Fruit fly (Drosophila melanogaster) whole organism, embryonic: ENCODE measurements around the gene ATPsyngamma.
A peak's percentile ranks its signal among the peaks of the same experiment; 100 is the strongest.

ENCODE experiments used
- Bgb ChIP-seq: fragments of 200-800 bp; sonication (Bioruptor generic); IDR thresholded peaks from 2 replicates; pipeline ENCODE4 v1.3.6; 2022; ENCODE audit warnings: missing biosample characterization, missing genetic modification characterization; ENCODE audit not compliant: partially characterized antibody
- CG10366 ChIP-seq: fragments of 200-800 bp; sonication (Bioruptor generic); IDR thresholded peaks from 2 replicates; pipeline ENCODE4 v1.3.6; 2022; ENCODE audit warnings: missing biosample characterization, missing genetic modification characterization
- CG11504 ChIP-seq: fragments of 200-800 bp; sonication (Bioruptor generic); optimal IDR thresholded peaks from 3 replicates; lab custom pipeline; 2019; ENCODE audit warnings: missing biosample characterization, mild to moderate bottlenecking, missing genetic modification characterization, moderate library complexity
- CG11723 ChIP-seq: fragments of 200-800 bp; sonication (Bioruptor generic); optimal IDR thresholded peaks from 2 replicates; lab custom pipeline; 2017; ENCODE audit warnings: missing biosample characterization, mild to moderate bottlenecking, missing genetic modification characterization
- CG12942 ChIP-seq: fragments of 200-800 bp; sonication (Bioruptor generic); optimal IDR thresholded peaks from 3 replicates; lab custom pipeline; 2016; ENCODE audit warnings: missing biosample characterization, missing genetic modification characterization
- CG13424 ChIP-seq: fragments of 200-800 bp; sonication (Bioruptor generic); optimal IDR thresholded peaks from 2 replicates; lab custom pipeline; 2019; ENCODE audit warnings: missing biosample characterization, mild to moderate bottlenecking, missing genetic modification characterization, moderate library complexity
- CG14667 ChIP-seq: fragments of 200-800 bp; sonication (Bioruptor generic); IDR thresholded peaks from 2 replicates; pipeline ENCODE4 v1.3.6; 2022; ENCODE audit warnings: missing biosample characterization, missing genetic modification characterization
- CG16779 ChIP-seq: fragments of 200-800 bp; sonication (Bioruptor generic); IDR thresholded peaks from 2 replicates; pipeline ENCODE4 v1.3.6; 2022; ENCODE audit warnings: missing biosample characterization, missing genetic modification characterization
- CG17186 ChIP-seq: fragments of 200-800 bp; sonication (Bioruptor generic); optimal IDR thresholded peaks from 3 replicates; lab custom pipeline; 2017; ENCODE audit warnings: missing biosample characterization, missing genetic modification reagents, missing genetic modification characterization
- CG1832 ChIP-seq: fragments of 200-800 bp; sonication (Bioruptor generic); optimal IDR thresholded peaks from 2 replicates; lab custom pipeline; 2017; ENCODE audit warnings: missing biosample characterization, mild to moderate bottlenecking, missing genetic modification characterization, inconsistent platforms
- CG33213 ChIP-seq: fragments of 200-800 bp; sonication (Bioruptor generic); optimal IDR thresholded peaks from 3 replicates; lab custom pipeline; 2016; ENCODE audit warnings: missing biosample characterization, missing genetic modification characterization
- CG3995 ChIP-seq: fragments of 200-800 bp; sonication (Bioruptor generic); optimal IDR thresholded peaks from 3 replicates; lab custom pipeline; 2016; ENCODE audit warnings: missing biosample characterization, missing genetic modification characterization
- CG6272 ChIP-seq: fragments of 200-800 bp; sonication (Bioruptor generic); IDR thresholded peaks from 2 replicates; pipeline ENCODE4 v1.3.6; 2022; ENCODE audit warnings: missing biosample characterization, missing genetic modification characterization
- CG6689 ChIP-seq: fragments of 200-800 bp; sonication (Bioruptor generic); IDR thresholded peaks from 2 replicates; pipeline ENCODE4 v1.3.6; 2022; ENCODE audit warnings: missing biosample characterization, missing genetic modification characterization
- CG6813 ChIP-seq: fragments of 200-800 bp; sonication (Bioruptor generic); optimal IDR thresholded peaks from 2 replicates; lab custom pipeline; 2017; ENCODE audit warnings: missing biosample characterization, missing genetic modification characterization, mild to moderate bottlenecking, moderate library complexity, missing genetic modification reagents
- CG7271 ChIP-seq: fragments of 200-800 bp; sonication (Bioruptor generic); optimal IDR thresholded peaks from 2 replicates; lab custom pipeline; 2018; ENCODE audit warnings: missing biosample characterization, mild to moderate bottlenecking, missing genetic modification characterization, moderate library complexity
- CG7357 ChIP-seq: fragments of 200-800 bp; sonication (Bioruptor generic); IDR thresholded peaks from 3 replicates; pipeline ENCODE4 v1.3.6; 2022; ENCODE audit warnings: missing biosample characterization, missing genetic modification characterization
- CG7839 ChIP-seq: fragments of 200-800 bp; sonication (Bioruptor generic); optimal IDR thresholded peaks from 3 replicates; lab custom pipeline; 2018; ENCODE audit warnings: missing biosample characterization, mild to moderate bottlenecking, missing genetic modification characterization, moderate library complexity
- CG7963 ChIP-seq: fragments of 200-800 bp; sonication (Bioruptor generic); IDR thresholded peaks from 3 replicates; pipeline ENCODE4 v1.3.6; 2022; ENCODE audit warnings: missing biosample characterization, missing genetic modification characterization; ENCODE audit not compliant: partially characterized antibody
- CoRest ChIP-seq: fragments of 200-800 bp; sonication (Bioruptor generic); optimal IDR thresholded peaks from 3 replicates; lab custom pipeline; 2018; ENCODE audit warnings: missing biosample characterization, mild to moderate bottlenecking, missing genetic modification characterization, moderate library complexity
- H15 ChIP-seq: fragments of 200-800 bp; sonication (Bioruptor generic); IDR thresholded peaks from 3 replicates; pipeline ENCODE4 v1.3.6; 2022; ENCODE audit warnings: missing biosample characterization, missing genetic modification characterization
- Hr51 ChIP-seq, 2 experiments: fragments of 200-800 bp; sonication (Bioruptor generic); optimal IDR thresholded peaks; 2 replicates in 1 of 2; 3 replicates in 1 of 2; lab custom pipeline; 2016 to 2018; ENCODE audit warnings: missing biosample characterization in 2 of 2, missing genetic modification characterization in 2 of 2, mild to moderate bottlenecking in 1 of 2, moderate library complexity in 1 of 2
- Med ChIP-seq: fragments of 200-800 bp; sonication (Bioruptor generic); peaks from one replicate; lab custom pipeline; 2016; ENCODE audit warnings: missing biosample characterization, missing genetic modification characterization, mild to moderate bottlenecking, inconsistent platforms, moderate library complexity
- NK7.1 ChIP-seq: fragments of 200-800 bp; sonication (Bioruptor generic); optimal IDR thresholded peaks from 3 replicates; lab custom pipeline; 2016; ENCODE audit warnings: missing biosample characterization, missing genetic modification characterization
- Optix ChIP-seq: fragments of 200-800 bp; sonication (Bioruptor generic); IDR thresholded peaks from 3 replicates; pipeline ENCODE4 v1.3.6; 2022; ENCODE audit warnings: missing biosample characterization, missing genetic modification characterization
- PHDP ChIP-seq: fragments of 200-800 bp; sonication (Bioruptor generic); optimal IDR thresholded peaks from 3 replicates; lab custom pipeline; 2018; ENCODE audit warnings: missing biosample characterization, mild to moderate bottlenecking, missing genetic modification characterization, moderate library complexity
- Pdp1 ChIP-seq, 2 experiments: fragments of 200-800 bp; sonication (Bioruptor generic); optimal IDR thresholded peaks; 3 replicates each; lab custom pipeline; 2016; ENCODE audit warnings: missing biosample characterization in 2 of 2, missing genetic modification characterization in 2 of 2, mild to moderate bottlenecking in 1 of 2, moderate library complexity in 1 of 2
- Sox102F ChIP-seq: fragments of 200-800 bp; sonication (Bioruptor generic); optimal IDR thresholded peaks from 2 replicates; lab custom pipeline; 2018; ENCODE audit warnings: missing biosample characterization, mild to moderate bottlenecking, missing genetic modification characterization, moderate library complexity
- Sry-β ChIP-seq: fragments of 200-800 bp; sonication (Bioruptor generic); optimal IDR thresholded peaks from 2 replicates; lab custom pipeline; 2018; ENCODE audit warnings: missing biosample characterization, mild to moderate bottlenecking, missing genetic modification characterization, moderate library complexity
- Vsx1 ChIP-seq: fragments of 200-800 bp; sonication (Bioruptor generic); optimal IDR thresholded peaks from 2 replicates; lab custom pipeline; 2017; ENCODE audit warnings: missing biosample characterization, mild to moderate bottlenecking, missing genetic modification characterization, missing genetic modification reagents
- Xrp1 ChIP-seq: fragments of 200-800 bp; sonication (Bioruptor generic); IDR thresholded peaks from 2 replicates; pipeline ENCODE4 v1.3.6; 2022; ENCODE audit warnings: missing biosample characterization, missing genetic modification characterization
- chn ChIP-seq: fragments of 200-800 bp; sonication (Bioruptor generic); optimal IDR thresholded peaks from 2 replicates; lab custom pipeline; 2016; ENCODE audit warnings: missing biosample characterization, missing genetic modification characterization
- cwo ChIP-seq: fragments of 200-800 bp; sonication (Bioruptor generic); optimal IDR thresholded peaks from 3 replicates; lab custom pipeline; 2017; ENCODE audit warnings: missing biosample characterization, missing genetic modification characterization, mild to moderate bottlenecking, moderate library complexity, missing genetic modification reagents
- disco-r ChIP-seq: fragments of 200-800 bp; sonication (Bioruptor generic); optimal IDR thresholded peaks from 2 replicates; lab custom pipeline; 2016; ENCODE audit warnings: missing biosample characterization, missing genetic modification characterization
- gce ChIP-seq: fragments of 200-800 bp; sonication (Bioruptor generic); IDR thresholded peaks from 3 replicates; pipeline ENCODE4 v1.3.6; 2022; ENCODE audit warnings: missing biosample characterization, missing genetic modification characterization
- gcm2 ChIP-seq: fragments of 200-800 bp; sonication (Bioruptor generic); optimal IDR thresholded peaks from 2 replicates; lab custom pipeline; 2016; ENCODE audit warnings: missing biosample characterization, missing genetic modification characterization
- gem ChIP-seq: fragments of 200-800 bp; sonication (Bioruptor generic); optimal IDR thresholded peaks from 2 replicates; lab custom pipeline; 2019; ENCODE audit warnings: missing biosample characterization, mild to moderate bottlenecking, missing genetic modification characterization, moderate library complexity
- grau ChIP-seq: fragments of 200-800 bp; optimal IDR thresholded peaks from 3 replicates; lab custom pipeline; 2019; ENCODE audit warnings: missing biosample characterization, mild to moderate bottlenecking, missing genetic modification characterization, moderate library complexity
- her ChIP-seq: fragments of 200-800 bp; sonication (Bioruptor generic); optimal IDR thresholded peaks from 2 replicates; lab custom pipeline; 2016; ENCODE audit warnings: missing biosample characterization, missing genetic modification characterization
- lab ChIP-seq: fragments of 200-800 bp; sonication (Bioruptor generic); optimal IDR thresholded peaks from 3 replicates; lab custom pipeline; 2017; ENCODE audit warnings: missing biosample characterization, missing genetic modification characterization, mild to moderate bottlenecking, moderate library complexity, missing genetic modification reagents
- pum ChIP-seq: fragments of 200-800 bp; sonication (Bioruptor generic); optimal IDR thresholded peaks from 2 replicates; lab custom pipeline; 2016; ENCODE audit warnings: missing biosample characterization, missing genetic modification characterization
- row ChIP-seq: fragments of 200-800 bp; sonication (Bioruptor generic); IDR thresholded peaks from 3 replicates; pipeline ENCODE4 v1.3.6; 2022; ENCODE audit warnings: missing biosample characterization, missing genetic modification characterization
- so ChIP-seq: fragments of 200-800 bp; sonication (Bioruptor generic); IDR thresholded peaks from 3 replicates; pipeline ENCODE4 v1.3.6; 2022; ENCODE audit warnings: missing biosample characterization, missing genetic modification characterization
- stc ChIP-seq: fragments of 200-800 bp; sonication (Bioruptor generic); IDR thresholded peaks from 2 replicates; pipeline ENCODE4 v1.3.6; 2022; ENCODE audit warnings: missing biosample characterization, missing genetic modification characterization
- sug ChIP-seq: fragments of 200-800 bp; optimal IDR thresholded peaks from 2 replicates; lab custom pipeline; 2019; ENCODE audit warnings: missing biosample characterization, mild to moderate bottlenecking, missing genetic modification characterization, moderate library complexity
- tll ChIP-seq, 2 experiments: fragments of 200-800 bp in 1 of 2; fragments of >200 bp in 1 of 2; sonication (Bioruptor generic) in 1 of 2; optimal IDR thresholded peaks; 2 replicates each; lab custom pipeline; 2017 to 2019; ENCODE audit warnings: missing biosample characterization in 2 of 2, missing genetic modification characterization in 2 of 2, mild to moderate bottlenecking in 1 of 2, moderate library complexity in 1 of 2
- trh ChIP-seq: fragments of 200-800 bp; sonication (Bioruptor generic); optimal IDR thresholded peaks from 2 replicates; lab custom pipeline; 2016; ENCODE audit warnings: missing biosample characterization, missing genetic modification characterization
- tx ChIP-seq: fragments of 200-800 bp; sonication (Bioruptor generic); optimal IDR thresholded peaks from 2 replicates; lab custom pipeline; 2016; ENCODE audit warnings: missing biosample characterization, missing genetic modification characterization
- unpg ChIP-seq: fragments of 200-800 bp; sonication (Bioruptor generic); optimal IDR thresholded peaks from 3 replicates; lab custom pipeline; 2018; ENCODE audit warnings: missing biosample characterization, mild to moderate bottlenecking, missing genetic modification characterization, moderate library complexity

The ATPsyngamma gene

dm6 chr3R:29717519-29717918 lies 31.4 kb downstream of the ATPsyngamma start (continued):
- TF ChIP-seq CG6813 (no peak), chn (GFP tag; lab: Kevin White, UChicago) (no peak), grau (peak; percentile 34), so (GFP tag; lab: Robert Waterston, UW) (peak; percentile 24; the same call in 1 of the 3 replicates), CG6272 (GFP tag; lab: Robert Waterston, UW) (no peak), Pdp1 (GFP tag; optimal IDR thresholded peaks at IDR 0.05; lab: Kevin White, UChicago) (peak in 1 of 2 experiments; percentile 17), CG17186 (GFP tag; lab: Kevin White, UChicago) (no peak), CG13424 (peak; percentile 22), pum (GFP tag; lab: Kevin White, UChicago) (peak; percentile 6), CG12942 (GFP tag; lab: Kevin White, UChicago) (peak; percentile 14), CG7839 (tag; lab: Kevin White, UChicago) (peak; percentile 54), row (GFP tag; lab: Robert Waterston, UW) (peak; percentile 47), Optix (no peak), trh (GFP tag; lab: Kevin White, UChicago) (no peak), CG7963 (GFP tag; lab: Robert Waterston, UW) (no peak), cwo (GFP tag; lab: Kevin White, UChicago) (peak; percentile 24), CG11504 (tag; lab: Kevin White, UChicago) (peak; percentile 55), PHDP (tag; lab: Kevin White, UChicago) (peak; percentile 30), Vsx1 (GFP tag; lab: Kevin White, UChicago) (no peak), CG7357 (GFP tag; lab: Robert Waterston, UW) (0 out of 3 replicates have a peak, but pooled peaks have one; percentile 17), CG6689 (GFP tag; lab: Robert Waterston, UW) (0 out of 2 replicates have a peak, but pooled peaks have one; percentile 22), CG7271 (no peak), H15 (GFP tag; lab: Robert Waterston, UW) (0 out of 3 replicates have a peak, but pooled peaks have one; percentile 16), Xrp1 (GFP tag; lab: Robert Waterston, UW) (peak; percentile 30; the same call in 1 of the 2 replicates), CG11723 (GFP tag; lab: Kevin White, UChicago) (no peak), CG16779 (GFP tag; lab: Robert Waterston, UW) (no peak), CG3995 (GFP tag; lab: Kevin White, UChicago) (peak; percentile 4), gcm2 (GFP tag; lab: Kevin White, UChicago) (no peak), stc (GFP tag; lab: Robert Waterston, UW) (peak; percentile 41; the same call in 1 of the 2 replicates), Hr51 (GFP tag; optimal IDR thresholded peaks at IDR 0.05; lab: Kevin White, UChicago) (peak in 1 of 2 experiments; percentile 36), Bgb (no peak), CG14667 (0 out of 2 replicates have a peak, but pooled peaks have one; percentile 39), CG10366 (GFP tag; lab: Robert Waterston, UW) (peak; percentile 33; the same call in 1 of the 2 replicates), her (GFP tag; lab: Kevin White, UChicago) (no peak), tll (GFP tag; optimal IDR thresholded peaks at IDR 0.05; lab: Kevin White, UChicago) (no peak), sug (tag; lab: Kevin White, UChicago) (no peak), NK7.1 (no peak), lab (peak; percentile 7), gce (GFP tag; lab: Robert Waterston, UW) (0 out of 3 replicates have a peak, but pooled peaks have one; percentile 25), disco-r (GFP tag; lab: Kevin White, UChicago) (no peak), Sry-β (no peak), Med (GFP tag; lab: Kevin White, UChicago) (peak; percentile 83), tx (GFP tag; lab: Kevin White, UChicago) (no peak), CG33213 (GFP tag; lab: Kevin White, UChicago) (no peak), Sox102F (GFP tag; lab: Kevin White, UChicago) (peak; percentile 73), gem (peak; percentile 72), unpg (GFP tag; lab: Kevin White, UChicago) (peak; percentile 64), CG1832 (GFP tag; lab: Kevin White, UChicago) (no peak), CoRest (peak; percentile 6)
